Fruit fly (Drosophila melanogaster): ENCODE data around the gene eRF1.

eRF1 gene

dm6 chr3L:20401026-20401912, 53.1 kb downstream of the eRF1 start, which contains the start of gene trbl:
trbl (minus strand) TSS chr3L:20401609.
- no peak for TF ChIP-seq CG17806 (tag; optimal IDR thresholded peaks at IDR 0.05)
- TF ChIP-seq CG34367 (tag; optimal IDR thresholded peaks at IDR 0.05) = no peak
- TF ChIP-seq Snoo (tag; optimal IDR thresholded peaks at IDR 0.05) = peak; percentile 25
- no peak for TF ChIP-seq CG8301 (tag; optimal IDR thresholded peaks at IDR 0.05)
- TF ChIP-seq fd96Ca (GFP tag; IDR thresholded peaks at IDR 0.05) = peak; percentile 29; the same call in 1 of the 3 replicates
- peak; percentile 42; the same call in 1 of the 2 replicates for TF ChIP-seq Ets98B (GFP tag; IDR thresholded peaks at IDR 0.05)
- peak; percentile 74; the same call in 2 of the 3 replicates for TF ChIP-seq CG4496 (GFP tag; IDR thresholded peaks at IDR 0.05)
- TF ChIP-seq CG8159 (tag; optimal IDR thresholded peaks at IDR 0.05) = no peak
- peak; percentile 31; the same call in 1 of the 2 replicates for TF ChIP-seq CG32121 (GFP tag; IDR thresholded peaks at IDR 0.05)
- TF ChIP-seq CG15710 (tag; optimal IDR thresholded peaks at IDR 0.05) = no peak
- no peak for TF ChIP-seq gl (tag; optimal IDR thresholded peaks at IDR 0.05)
- TF ChIP-seq CG13204 (GFP tag; optimal IDR thresholded peaks at IDR 0.05) = peak; percentile 28
- no peak for TF ChIP-seq rn (GFP tag; IDR thresholded peaks at IDR 0.05)
- TF ChIP-seq D1 (tag; optimal IDR thresholded peaks at IDR 0.05) = no peak
- no peak for TF ChIP-seq Pif1A (GFP tag; optimal IDR thresholded peaks at IDR 0.05)
- TF ChIP-seq CG14655 (GFP tag; optimal IDR thresholded peaks at IDR 0.05) = no peak
- peak; percentile 59 for TF ChIP-seq CG12605 (GFP tag; IDR thresholded peaks at IDR 0.05)
- TF ChIP-seq CG10348 (GFP tag; IDR thresholded peaks at IDR 0.05) = no peak
- peak; percentile 52 for TF ChIP-seq EcR (GFP tag; optimal IDR thresholded peaks at IDR 0.05)
- TF ChIP-seq CG9948 (tag; optimal IDR thresholded peaks at IDR 0.05) = no peak
- TF ChIP-seq Pif1B (GFP tag; optimal IDR thresholded peaks at IDR 0.05) = peak; percentile 4

dm6 chr3L:20402665-20403492, 54.7 kb downstream of the eRF1 start:
- TF ChIP-seq CG9948 (tag; optimal IDR thresholded peaks at IDR 0.05) (peak; percentile 80), CG32121 (GFP tag; IDR thresholded peaks at IDR 0.05) (no peak), CG14655 (GFP tag; optimal IDR thresholded peaks at IDR 0.05) (no peak), Ets98B (GFP tag; IDR thresholded peaks at IDR 0.05) (no peak), EcR (GFP tag; optimal IDR thresholded peaks at IDR 0.05) (no peak), rn (GFP tag; IDR thresholded peaks at IDR 0.05) (no peak), Pif1B (GFP tag; optimal IDR thresholded peaks at IDR 0.05) (peak; percentile 54), CG15710 (tag; optimal IDR thresholded peaks at IDR 0.05) (peak; percentile 84), CG4496 (GFP tag; IDR thresholded peaks at IDR 0.05) (no peak), gl (tag; optimal IDR thresholded peaks at IDR 0.05) (peak; percentile 76), CG13204 (GFP tag; optimal IDR thresholded peaks at IDR 0.05) (peak; percentile 12), CG10348 (GFP tag; IDR thresholded peaks at IDR 0.05) (no peak), Pif1A (GFP tag; optimal IDR thresholded peaks at IDR 0.05) (peak; percentile 54), D1 (tag; optimal IDR thresholded peaks at IDR 0.05) (peak; percentile 20), CG17806 (tag; optimal IDR thresholded peaks at IDR 0.05) (peak; percentile 74), fd96Ca (GFP tag; IDR thresholded peaks at IDR 0.05) (no peak), CG12605 (GFP tag; IDR thresholded peaks at IDR 0.05) (no peak), Snoo (tag; optimal IDR thresholded peaks at IDR 0.05) (peak; percentile 34), CG8301 (tag; optimal IDR thresholded peaks at IDR 0.05) (no peak), CG8159 (tag; optimal IDR thresholded peaks at IDR 0.05) (peak; percentile 90), CG34367 (tag; optimal IDR thresholded peaks at IDR 0.05) (peak; percentile 79)
